Worm (Caenorhabditis elegans) whole organism, L3 larva: ENCODE data around the gene syd-9.

Experiments used
- R02D3.7 ChIP-seq: fragments of 150-350 bp; optimal IDR thresholded peaks from 2 replicates; lab custom pipeline; 2014; ENCODE audit warnings: missing biosample characterization, missing genetic modification characterization
- ama-1 ChIP-seq: fragments of 150-350 bp; optimal IDR thresholded peaks from 2 replicates; lab custom pipeline; 2018
- lin-39 ChIP-seq: fragments of 150-350 bp; optimal IDR thresholded peaks from 2 replicates; lab custom pipeline; 2018; ENCODE audit warnings: missing biosample characterization, missing genetic modification reagents, missing genetic modification characterization
- nhr-237 ChIP-seq: fragments of 150-350 bp; optimal IDR thresholded peaks from 2 replicates; lab custom pipeline; 2014; ENCODE audit warnings: missing biosample characterization, missing genetic modification characterization
- nhr-25 ChIP-seq: sonication (generic microtip); optimal IDR thresholded peaks from 2 replicates; lab custom pipeline; 2017; ENCODE audit warnings: missing biosample characterization, missing genetic modification characterization
- nhr-76 ChIP-seq: fragments of 150-350 bp; sonication (generic microtip); optimal IDR thresholded peaks from 5 replicates; lab custom pipeline; 2014; ENCODE audit warnings: missing biosample characterization, missing genetic modification characterization
- pha-4 ChIP-seq: fragments of 150-350 bp; optimal IDR thresholded peaks from 2 replicates; lab custom pipeline; 2014; ENCODE audit warnings: missing biosample characterization, missing genetic modification reagents, missing genetic modification characterization
- ztf-11 ChIP-seq: fragments of 150-350 bp; optimal IDR thresholded peaks from 2 replicates; lab custom pipeline; 2014; ENCODE audit warnings: missing biosample characterization, missing genetic modification characterization

ce11 chrX:7177341-7177740, 40.6 kb upstream of the syd-9 start, which contains the start of gene F43E12.1:
- TF ChIP-seq nhr-25 (tag; lab: Kevin White, UChicago) (no peak), nhr-237 (no peak), pha-4 (tag; lab: Kevin White, UChicago) (no peak), R02D3.7 (tag; lab: Kevin White, UChicago) (no peak), ama-1 (lab: Kevin White, UChicago) (no peak), nhr-76 (tag; lab: Kevin White, UChicago) (no peak), lin-39 (no peak), ztf-11 (tag; lab: Kevin White, UChicago) (no peak)
